Worm (Caenorhabditis elegans): ENCODE results near the gene clpp-1.

ce11 chrII:10252048-10252447, 50.6 kb downstream of the clpp-1 start:
- TF ChIP-seq tbx-37 (GFP tag; conservative IDR thresholded peaks at IDR 0.05) = no peak
- TF ChIP-seq ama-1 (optimal IDR thresholded peaks at IDR 0.05) = no peak
- TF ChIP-seq ceh-36 (tag; optimal IDR thresholded peaks at IDR 0.05) = no peak
- TF ChIP-seq B0310.2 (tag; optimal IDR thresholded peaks at IDR 0.05) = no peak
- TF ChIP-seq hmg-4 (GFP tag; optimal IDR thresholded peaks at IDR 0.05) = no peak
- TF ChIP-seq hnd-1 (tag; optimal IDR thresholded peaks at IDR 0.05) = no peak

Data from whole organism, early embryonic.